Worm (Caenorhabditis elegans) whole organism, early embryonic: ENCODE data around the gene W06F12.3.
A peak's percentile ranks its signal among the peaks of the same experiment; 100 is the strongest.

ENCODE experiments used
- B0310.2 ChIP-seq: sonication (generic microtip); optimal IDR thresholded peaks from 2 replicates; lab custom pipeline; 2016; ENCODE audit warnings: mild to moderate bottlenecking, missing genetic modification characterization, missing compliant biosample characterization
- F13C5.2 ChIP-seq: sonication (generic microtip); optimal IDR thresholded peaks from 2 replicates; lab custom pipeline; 2017; ENCODE audit warnings: mild to moderate bottlenecking, missing genetic modification characterization, inconsistent platforms, missing compliant biosample characterization
- aly-1 ChIP-seq: sonication (generic microtip); optimal IDR thresholded peaks from 2 replicates; lab custom pipeline; 2016; ENCODE audit warnings: missing genetic modification characterization, missing compliant biosample characterization
- ama-1 ChIP-seq: fragments of 150-350 bp; optimal IDR thresholded peaks from 2 replicates; lab custom pipeline; 2014
- ceh-13 ChIP-seq: fragments of 200-800 bp; sonication (Bioruptor generic); optimal IDR thresholded peaks from 2 replicates; lab custom pipeline; 2018; ENCODE audit warnings: mild to moderate bottlenecking, missing genetic modification characterization, missing compliant biosample characterization
- ceh-36 ChIP-seq: sonication (generic microtip); optimal IDR thresholded peaks from 2 replicates; lab custom pipeline; 2016; ENCODE audit warnings: missing genetic modification characterization, inconsistent platforms, missing compliant biosample characterization
- ets-7 ChIP-seq: sonication (generic microtip); optimal IDR thresholded peaks from 2 replicates; lab custom pipeline; 2016; ENCODE audit warnings: missing genotype, missing genetic modification characterization, missing compliant biosample characterization
- flt-1 ChIP-seq: fragments of 200-800 bp; sonication (Bioruptor generic); IDR thresholded peaks from 2 replicates; pipeline ENCODE4 v1.3.6; 2022; ENCODE audit warnings: missing genetic modification characterization, missing compliant biosample characterization
- hmbx-1 ChIP-seq: sonication (generic microtip); optimal IDR thresholded peaks from 2 replicates; lab custom pipeline; 2016; ENCODE audit warnings: mild to moderate bottlenecking, missing genetic modification characterization, missing compliant biosample characterization
- hmg-4 ChIP-seq: fragments of 200-800 bp; sonication (Bioruptor generic); optimal IDR thresholded peaks from 2 replicates; lab custom pipeline; 2018; ENCODE audit warnings: mild to moderate bottlenecking, missing genetic modification characterization, missing compliant biosample characterization
- hnd-1 ChIP-seq: sonication (generic microtip); optimal IDR thresholded peaks from 2 replicates; lab custom pipeline; 2016; ENCODE audit warnings: missing genetic modification characterization, missing compliant biosample characterization
- pes-1 ChIP-seq: fragments of 200-800 bp; sonication (Bioruptor generic); IDR thresholded peaks from 2 replicates; pipeline ENCODE4 v1.3.6; 2022; ENCODE audit warnings: missing genetic modification reagents, missing genetic modification characterization, missing compliant biosample characterization
- scrt-1 ChIP-seq: fragments of 200-800 bp; sonication (Bioruptor generic); IDR thresholded peaks from 2 replicates; pipeline ENCODE4 v1.3.6; 2022; ENCODE audit warnings: missing genetic modification characterization, missing compliant biosample characterization
- sea-1 ChIP-seq: fragments of 200-800 bp; sonication (Bioruptor generic); conservative IDR thresholded peaks from 2 replicates; pipeline ENCODE4 v1.3.6; 2022; ENCODE audit warnings: missing genetic modification characterization, missing compliant biosample characterization
- tbx-11 ChIP-seq: fragments of 200-800 bp; sonication (Bioruptor generic); IDR thresholded peaks from 2 replicates; pipeline ENCODE4 v1.3.6; 2022; ENCODE audit warnings: missing genetic modification characterization, missing compliant biosample characterization
- tbx-37 ChIP-seq: fragments of 200-800 bp; sonication (Bioruptor generic); conservative IDR thresholded peaks from 2 replicates; pipeline ENCODE4 v1.3.6; 2022; ENCODE audit warnings: missing genetic modification reagents, missing genetic modification characterization, missing compliant biosample characterization
- tra-4 ChIP-seq: sonication (generic microtip); optimal IDR thresholded peaks from 2 replicates; lab custom pipeline; 2017; ENCODE audit warnings: missing genetic modification characterization, missing compliant biosample characterization

The W06F12.3 gene

DNA sequence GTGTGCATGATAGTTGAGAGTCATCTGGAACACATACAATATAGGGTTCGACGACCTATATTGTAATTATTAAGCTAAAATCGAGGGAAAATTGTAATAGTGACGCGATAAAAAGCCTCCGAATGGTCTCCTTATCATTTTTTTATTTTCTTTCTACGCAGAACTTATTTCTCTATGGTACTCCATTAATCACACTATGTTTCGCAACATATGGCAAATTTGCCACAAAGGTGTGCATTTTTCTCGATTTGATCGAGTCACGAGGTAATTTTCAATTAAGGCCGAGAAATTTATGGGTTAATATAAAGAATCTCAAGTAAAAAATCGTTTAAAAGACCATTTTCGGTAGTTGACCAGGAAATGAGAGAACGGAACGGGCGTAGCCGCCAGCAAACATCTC, 27.2 kb downstream of the W06F12.3 start, which contains the start of gene dbn-1:
dbn-1 (minus strand) TSS at position 24 of the 400 bp plus-strand sequence.
- TF ChIP-seq tbx-11 (GFP tag; lab: Robert Waterston, UW) = no peak
- TF ChIP-seq aly-1 (tag; lab: Kevin White, UChicago) = no peak
- no peak for TF ChIP-seq scrt-1 (GFP tag; lab: Robert Waterston, UW)
- TF ChIP-seq pes-1 (GFP tag; lab: Robert Waterston, UW) = no peak
- TF ChIP-seq flt-1 = no peak
- no peak for TF ChIP-seq B0310.2
- TF ChIP-seq tra-4 (tag; lab: Kevin White, UChicago) = no peak

- TF ChIP-seq hnd-1 (tag; lab: Kevin White, UChicago) = no peak
- TF ChIP-seq ama-1 (lab: Kevin White, UChicago) = no peak
- no peak for TF ChIP-seq tra-4 (tag; lab: Kevin White, UChicago)
- TF ChIP-seq scrt-1 (GFP tag; lab: Robert Waterston, UW) = no peak
- TF ChIP-seq sea-1 (GFP tag; lab: Robert Waterston, UW) = no peak
Observed at ce11 chrIII:13763260-13764112, 28.7 kb downstream of the W06F12.3 start.

ce11 chrIII:13765782-13766181, 31.0 kb downstream of the W06F12.3 start:
- TF ChIP-seq flt-1 (no peak), tra-4 (tag; lab: Kevin White, UChicago) (no peak), F13C5.2 (tag; lab: Kevin White, UChicago) (no peak), ceh-36 (tag; lab: Kevin White, UChicago) (no peak), ceh-13 (GFP tag; lab: Kevin White, UChicago) (no peak), tbx-37 (GFP tag; lab: Robert Waterston, UW) (no peak), B0310.2 (no peak), ama-1 (lab: Kevin White, UChicago) (no peak), sea-1 (GFP tag; lab: Robert Waterston, UW) (no peak), hmbx-1 (tag; lab: Kevin White, UChicago) (no peak), ets-7 (tag; lab: Kevin White, UChicago) (no peak), pes-1 (GFP tag; lab: Robert Waterston, UW) (no peak), scrt-1 (GFP tag; lab: Robert Waterston, UW) (no peak), aly-1 (tag; lab: Kevin White, UChicago) (no peak), hnd-1 (tag; lab: Kevin White, UChicago) (no peak), hmg-4 (GFP tag; lab: Kevin White, UChicago) (no peak), tbx-11 (GFP tag; lab: Robert Waterston, UW) (no peak)

- TF ChIP-seq ets-7 (tag; lab: Kevin White, UChicago) (no peak), B0310.2 (no peak), flt-1 (no peak), ceh-13 (GFP tag; lab: Kevin White, UChicago) (no peak), scrt-1 (GFP tag; lab: Robert Waterston, UW) (no peak), tra-4 (tag; lab: Kevin White, UChicago) (no peak), ceh-36 (tag; lab: Kevin White, UChicago) (no peak), tbx-11 (GFP tag; lab: Robert Waterston, UW) (no peak), hmg-4 (GFP tag; lab: Kevin White, UChicago) (no peak)
Observed at ce11 chrIII:13766704-13767323, 32.0 kb downstream of the W06F12.3 start.

DNA sequence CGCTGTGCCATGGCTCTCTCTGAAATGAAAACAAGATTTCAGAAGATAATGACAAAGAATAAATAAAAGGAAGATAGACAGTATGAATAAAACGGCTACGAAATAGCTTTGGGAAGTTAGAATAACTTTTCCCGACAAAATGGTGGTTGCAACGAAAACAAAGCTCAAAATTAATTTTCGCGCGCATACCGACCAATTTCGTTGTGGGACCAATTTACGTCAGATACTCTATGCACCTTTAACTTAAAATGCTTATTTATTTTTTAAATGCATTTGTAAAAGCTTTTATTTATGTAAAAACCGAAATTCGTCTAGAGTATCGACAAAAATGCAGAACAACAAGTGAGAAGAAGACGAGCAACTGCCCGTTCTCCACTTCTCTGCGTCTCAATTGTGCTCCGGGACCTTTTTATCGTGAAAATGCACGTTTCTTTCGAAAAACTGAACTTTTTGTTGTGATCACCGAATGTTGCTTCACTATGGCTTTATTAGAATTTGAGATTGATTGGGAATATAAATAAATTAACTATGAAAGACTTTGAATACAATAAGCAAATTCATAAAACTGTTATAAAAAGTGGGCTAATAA, 33.3 kb downstream of the W06F12.3 start, which contains the start of gene rml-1:
rml-1 (minus strand) TSS at position 19 of the 589 bp plus-strand sequence.
- no peak for TF ChIP-seq sea-1 (GFP tag; lab: Robert Waterston, UW)
- 0 out of 2 replicates have a peak, but pooled peaks have one; percentile 10 for TF ChIP-seq pes-1 (GFP tag; lab: Robert Waterston, UW)
- peak; percentile 44 for TF ChIP-seq ama-1 (lab: Kevin White, UChicago)
- no peak for TF ChIP-seq ceh-13 (GFP tag; lab: Kevin White, UChicago)
- TF ChIP-seq F13C5.2 (tag; lab: Kevin White, UChicago) = no peak

DNA sequence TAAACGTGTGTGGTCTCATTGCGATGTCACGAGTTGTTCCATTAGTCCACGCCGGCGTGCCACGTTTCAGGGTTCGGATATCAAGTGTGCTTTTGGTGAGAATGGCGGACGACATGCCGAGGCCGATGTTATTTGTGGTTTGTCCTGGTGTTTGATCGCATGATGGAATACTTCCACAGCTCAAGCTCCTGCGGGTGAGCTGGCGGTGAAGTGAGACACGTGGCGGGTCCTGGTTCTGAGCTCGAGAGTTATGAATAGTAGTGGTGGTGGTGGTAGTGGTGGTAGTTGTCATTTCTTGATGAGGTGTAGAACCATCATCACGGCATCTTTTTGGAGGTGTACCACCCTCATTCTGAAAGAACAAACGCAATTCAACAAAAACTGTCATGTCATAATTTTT, 35.2 kb downstream of the W06F12.3 start:
- no peak for TF ChIP-seq pes-1 (GFP tag; lab: Robert Waterston, UW)
- no peak for TF ChIP-seq aly-1 (tag; lab: Kevin White, UChicago)
- no peak for TF ChIP-seq hmbx-1 (tag; lab: Kevin White, UChicago)
- TF ChIP-seq hnd-1 (tag; lab: Kevin White, UChicago) = no peak
- TF ChIP-seq ama-1 (lab: Kevin White, UChicago) = no peak
- TF ChIP-seq ceh-36 (tag; lab: Kevin White, UChicago) = no peak
- TF ChIP-seq ets-7 (tag; lab: Kevin White, UChicago) = no peak
- no peak for TF ChIP-seq ceh-13 (GFP tag; lab: Kevin White, UChicago)

DNA sequence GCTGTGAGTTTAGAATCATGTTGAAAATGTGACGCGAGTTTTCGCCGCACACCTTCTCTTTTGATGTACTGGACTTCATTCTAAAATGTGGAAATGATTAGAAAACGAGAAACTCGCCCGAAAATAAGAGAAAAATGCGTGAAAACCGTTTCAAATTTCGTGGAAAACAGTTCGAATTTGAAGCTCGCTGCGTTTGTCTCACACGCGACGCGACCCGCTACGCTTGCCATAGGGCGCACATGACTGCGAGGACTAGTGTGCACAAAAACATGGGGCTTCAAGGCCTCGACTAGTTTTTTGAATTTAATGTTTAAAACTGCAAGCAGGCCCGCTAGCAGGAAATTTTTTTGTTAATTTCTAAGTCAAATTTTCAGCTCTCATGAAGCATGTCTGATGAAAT, 36.3 kb downstream of the W06F12.3 start, which contains the start of the genes cyk-4 and pdr-1:
cyk-4 (minus strand) TSS at position 80 of the 400 bp plus-strand sequence.
pdr-1 (plus strand) TSS at position 369 of the 400 bp plus-strand sequence.
- TF ChIP-seq tbx-11 (GFP tag; lab: Robert Waterston, UW) (no peak), B0310.2 (no peak), aly-1 (tag; lab: Kevin White, UChicago) (no peak), hmbx-1 (tag; lab: Kevin White, UChicago) (no peak)
